Worm (Caenorhabditis elegans) whole organism, L1 larva: Measurements from ENCODE around the gene his-16.
"Not testable (repeated sequence)": the region's sequence is repeated elsewhere in the genome, so short reads cannot be mapped to it uniquely, and the experiment has no call there.

ENCODE experiments used
- ceh-63 ChIP-seq: fragments of 200-800 bp; sonication (Bioruptor generic); optimal IDR thresholded peaks from 2 replicates; lab custom pipeline; 2018; ENCODE audit warnings: mild to moderate bottlenecking, missing genetic modification characterization, missing compliant biosample characterization
- ceh-82 ChIP-seq, 3 experiments: fragments of 150-350 bp in 1 of 3; sonication (generic microtip) in 2 of 3; optimal IDR thresholded peaks; 2 replicates each; lab custom pipeline; 2014 to 2017; ENCODE audit warnings: missing biosample characterization in 3 of 3, missing genetic modification characterization in 3 of 3
- dpl-1 ChIP-seq, 3 experiments: fragments of 150-350 bp in 2 of 3; sonication (generic microtip) in 1 of 3; optimal IDR thresholded peaks; 2 replicates each; lab custom pipeline; 2014 to 2017; ENCODE audit warnings: missing biosample characterization in 3 of 3, missing genetic modification characterization in 3 of 3, missing genetic modification reagents in 3 of 3
- dsc-1 ChIP-seq: sonication (generic microtip); optimal IDR thresholded peaks from 2 replicates; lab custom pipeline; 2016; ENCODE audit warnings: mild to moderate bottlenecking, missing genetic modification characterization, missing compliant biosample characterization
- efl-1 ChIP-seq, 4 experiments: fragments of 150-350 bp; optimal IDR thresholded peaks in 3 of 4; peaks in 1 of 4; 1 replicate in 1 of 4; 2 replicates in 3 of 4; lab custom pipeline; 2014; ENCODE audit warnings: missing biosample characterization in 2 of 4, missing genetic modification characterization in 2 of 4, missing genetic modification reagents in 2 of 4
- egl-27 ChIP-seq, 2 experiments: fragments of 150-350 bp in 1 of 2; sonication (generic microtip); optimal IDR thresholded peaks; 3 replicates each; lab custom pipeline; 2017 to 2018; ENCODE audit warnings: missing biosample characterization in 2 of 2, missing genetic modification characterization in 2 of 2, missing genetic modification reagents in 2 of 2
- elt-2 ChIP-seq: sonication (generic microtip); optimal IDR thresholded peaks from 2 replicates; lab custom pipeline; 2016; ENCODE audit warnings: missing genetic modification characterization, mild to moderate bottlenecking, inconsistent platforms, missing compliant biosample characterization, missing genetic modification reagents
- ets-5 ChIP-seq: fragments of 200-800 bp; sonication (Bioruptor generic); IDR thresholded peaks from 2 replicates; pipeline ENCODE4 v1.3.6; 2022; ENCODE audit warnings: missing genetic modification characterization, missing compliant biosample characterization
- fkh-10 ChIP-seq: sonication (generic microtip); optimal IDR thresholded peaks from 2 replicates; lab custom pipeline; 2017; ENCODE audit warnings: missing biosample characterization, missing genetic modification reagents, missing genetic modification characterization
- fkh-4 ChIP-seq: sonication (generic microtip); optimal IDR thresholded peaks from 2 replicates; lab custom pipeline; 2016; ENCODE audit warnings: missing compliant biosample characterization, missing genetic modification characterization, borderline replicate concordance
- fos-1 ChIP-seq: fragments of 150-350 bp; optimal IDR thresholded peaks from 2 replicates; lab custom pipeline; 2014; ENCODE audit warnings: missing biosample characterization, missing genetic modification characterization
- hlh-17 ChIP-seq: fragments of 200-800 bp; sonication (Bioruptor generic); optimal IDR thresholded peaks from 2 replicates; lab custom pipeline; 2018; ENCODE audit warnings: missing genetic modification characterization, mild to moderate bottlenecking, missing compliant biosample characterization, moderate library complexity, borderline replicate concordance
- hlh-4 ChIP-seq: sonication (generic microtip); optimal IDR thresholded peaks from 2 replicates; lab custom pipeline; 2016; ENCODE audit warnings: mild to moderate bottlenecking, missing genetic modification characterization, missing compliant biosample characterization
- hpl-2 ChIP-seq: fragments of 150-350 bp; optimal IDR thresholded peaks from 2 replicates; lab custom pipeline; 2014; ENCODE audit warnings: missing biosample characterization, missing genetic modification reagents, missing genetic modification characterization
- jun-1 ChIP-seq: fragments of 150-350 bp; optimal IDR thresholded peaks from 2 replicates; lab custom pipeline; 2014; ENCODE audit warnings: missing biosample characterization, missing genetic modification reagents, missing genetic modification characterization
- lin-13 ChIP-seq: fragments of 150-350 bp; optimal IDR thresholded peaks from 2 replicates; lab custom pipeline; 2014; ENCODE audit warnings: missing biosample characterization, missing genetic modification reagents, missing genetic modification characterization
- lin-35 ChIP-seq, 2 experiments: fragments of 150-350 bp; optimal IDR thresholded peaks; 2 replicates each; lab custom pipeline; 2014; ENCODE audit warnings: missing biosample characterization in 2 of 2, missing genetic modification characterization in 2 of 2, missing genetic modification reagents in 2 of 2
- mdl-1 ChIP-seq, 2 experiments: fragments of 150-350 bp; optimal IDR thresholded peaks; 2 replicates each; lab custom pipeline; 2014 to 2017; ENCODE audit warnings: missing biosample characterization in 2 of 2, missing genetic modification characterization in 2 of 2, inconsistent platforms in 1 of 2
- mef-2 ChIP-seq: fragments of 150-350 bp; optimal IDR thresholded peaks from 2 replicates; lab custom pipeline; 2014; ENCODE audit warnings: missing biosample characterization, missing genetic modification characterization
- nhr-19 ChIP-seq: fragments of 200-800 bp; sonication (Bioruptor generic); conservative IDR thresholded peaks from 2 replicates; pipeline ENCODE4 v1.3.6; 2022; ENCODE audit warnings: missing genetic modification characterization, missing compliant biosample characterization
- nhr-237 ChIP-seq: fragments of 150-350 bp; optimal IDR thresholded peaks from 2 replicates; lab custom pipeline; 2014; ENCODE audit warnings: missing biosample characterization, missing genetic modification characterization
- nhr-85 ChIP-seq: sonication (generic microtip); peaks from one replicate; lab custom pipeline; 2016; ENCODE audit warnings: missing genetic modification characterization, inconsistent platforms, missing compliant biosample characterization
- nhr-90 ChIP-seq: sonication (generic microtip); optimal IDR thresholded peaks from 2 replicates; lab custom pipeline; 2016; ENCODE audit warnings: mild to moderate bottlenecking, missing genetic modification characterization, missing compliant biosample characterization; ENCODE audit not compliant: poor library complexity
- pqm-1 ChIP-seq: sonication (generic microtip); optimal IDR thresholded peaks from 3 replicates; lab custom pipeline; 2017; ENCODE audit warnings: missing biosample characterization, missing genetic modification characterization
- skn-1 ChIP-seq: fragments of 150-350 bp; optimal IDR thresholded peaks from 2 replicates; lab custom pipeline; 2014; ENCODE audit warnings: missing biosample characterization, missing genetic modification characterization
- snu-23 ChIP-seq: sonication (generic microtip); optimal IDR thresholded peaks from 2 replicates; lab custom pipeline; 2016; ENCODE audit warnings: missing genetic modification characterization, missing compliant biosample characterization
- sup-37 ChIP-seq: fragments of 200-800 bp; sonication (Bioruptor generic); optimal IDR thresholded peaks from 2 replicates; lab custom pipeline; 2018; ENCODE audit warnings: mild to moderate bottlenecking, missing genetic modification characterization, missing compliant biosample characterization
- swsn-7 ChIP-seq: sonication (generic microtip); optimal IDR thresholded peaks from 2 replicates; lab custom pipeline; 2016; ENCODE audit warnings: missing genetic modification characterization, missing compliant biosample characterization
- tbx-2 ChIP-seq: sonication (generic microtip); optimal IDR thresholded peaks from 2 replicates; lab custom pipeline; 2016; ENCODE audit warnings: missing genetic modification characterization, missing compliant biosample characterization
- unc-130 ChIP-seq: fragments of 150-350 bp; optimal IDR thresholded peaks from 2 replicates; lab custom pipeline; 2017; ENCODE audit warnings: missing biosample characterization, missing genetic modification characterization, inconsistent platforms
- unc-86 ChIP-seq: sonication (generic microtip); optimal IDR thresholded peaks from 2 replicates; lab custom pipeline; 2016; ENCODE audit warnings: missing genetic modification characterization, missing compliant biosample characterization
- ztf-4 ChIP-seq: fragments of 150-350 bp; optimal IDR thresholded peaks from 2 replicates; lab custom pipeline; 2014; ENCODE audit warnings: missing biosample characterization, missing genetic modification characterization

Gene his-16

DNA sequence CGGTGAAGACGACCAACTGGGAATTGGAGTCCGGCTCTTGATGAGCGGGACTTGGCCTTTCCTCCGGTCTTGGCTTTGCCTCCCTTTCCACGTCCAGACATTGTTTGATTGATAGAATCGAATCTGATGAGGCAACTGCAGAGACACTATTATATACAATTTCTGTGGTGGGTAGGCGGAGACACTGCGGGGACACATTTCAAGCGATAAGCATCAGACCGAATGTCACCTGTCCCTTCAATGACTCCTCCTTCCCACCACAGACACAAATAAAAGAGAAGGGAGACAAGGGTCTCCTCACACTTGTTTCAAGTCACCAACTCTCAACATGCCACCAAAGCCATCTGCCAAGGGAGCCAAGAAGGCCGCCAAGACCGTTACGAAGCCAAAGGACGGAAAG lies at the start of gene his-16:
his-16 (minus strand) TSS at position 101 of the 400 bp plus-strand sequence.
- TF ChIP-seq nhr-19 (GFP tag; lab: Robert Waterston, UW); hlh-17 (GFP tag; lab: Kevin White, UChicago); ztf-4 (tag; lab: Kevin White, UChicago): not testable (repeated sequence)
- TF ChIP-seq, all 84 proteins: peak for 0; not testable (repeated sequence) for 84

DNA sequence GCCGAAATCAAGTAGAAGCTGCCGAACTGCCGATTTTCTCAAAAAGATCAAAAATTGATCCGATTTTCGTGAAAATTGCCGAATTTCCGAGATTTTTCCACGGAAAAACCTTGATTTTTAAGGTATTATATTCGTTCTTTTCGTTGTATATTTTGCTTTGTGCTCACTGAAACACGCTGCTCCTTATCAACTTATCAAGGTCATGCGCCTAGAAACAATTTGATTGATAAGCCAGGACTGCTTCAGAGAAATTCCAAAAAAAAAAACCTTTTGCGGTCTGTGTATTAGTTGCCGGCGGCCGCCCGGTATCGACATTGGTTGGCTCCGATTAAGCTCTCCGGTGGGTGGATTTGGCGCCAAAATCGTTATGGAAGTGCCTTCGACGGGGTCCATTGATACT lies 44.5 kb upstream of the his-16 start:
- TF ChIP-seq fkh-4 (tag; lab: Kevin White, UChicago) (no peak), pqm-1 (no peak), unc-130 (tag; lab: Kevin White, UChicago) (no peak), nhr-237 (tag; lab: Kevin White, UChicago) (no peak), elt-2 (peak; percentile 28), mef-2 (tag; lab: Kevin White, UChicago) (no peak), swsn-7 (tag; lab: Kevin White, UChicago) (no peak), ceh-82 (tag; optimal IDR thresholded peaks at IDR 0.05; lab: Kevin White, UChicago) (no peak)

DNA sequence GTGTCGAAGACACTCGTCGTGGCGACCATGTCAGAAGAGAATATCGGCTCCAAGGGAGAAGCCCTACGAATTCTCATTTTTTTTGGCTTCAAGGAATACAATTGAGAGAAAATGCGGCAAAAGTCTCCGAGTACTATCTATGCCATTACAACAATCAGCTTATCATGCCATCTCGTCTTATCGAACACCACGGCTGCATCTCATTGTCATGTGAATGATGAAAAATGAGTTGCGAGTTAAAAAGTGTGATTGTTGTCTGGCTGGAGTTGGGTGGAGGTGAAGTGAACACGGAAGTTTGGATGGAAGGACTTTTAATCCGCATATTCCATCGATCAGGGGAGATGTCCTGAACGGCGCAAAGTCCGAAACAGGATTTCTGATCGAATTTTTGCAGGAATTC lies 43.0 kb upstream of the his-16 start:
- TF ChIP-seq nhr-85 (tag; lab: Kevin White, UChicago): peak; percentile 50
- TF ChIP-seq fos-1 (tag; lab: Kevin White, UChicago): no peak
- TF ChIP-seq efl-1 (optimal IDR thresholded peaks at IDR 0.05; lab: Kevin White, UChicago): no peak
- peak in 1 of 2 experiments; percentile 86 for TF ChIP-seq efl-1 (GFP tag; optimal IDR thresholded peaks at IDR 0.05 in 1 of 2; lab: Kevin White, UChicago)
- TF ChIP-seq dpl-1 (GFP tag; optimal IDR thresholded peaks at IDR 0.05; lab: Kevin White, UChicago): no peak
- TF ChIP-seq mdl-1 (tag; optimal IDR thresholded peaks at IDR 0.05; lab: Kevin White, UChicago): peak in 1 of 2 experiments; percentile 14
- peak; percentile 51 for TF ChIP-seq elt-2
- peak in 1 of 2 experiments; percentile 38 for TF ChIP-seq lin-35 (GFP tag; optimal IDR thresholded peaks at IDR 0.05; lab: Kevin White, UChicago)

DNA sequence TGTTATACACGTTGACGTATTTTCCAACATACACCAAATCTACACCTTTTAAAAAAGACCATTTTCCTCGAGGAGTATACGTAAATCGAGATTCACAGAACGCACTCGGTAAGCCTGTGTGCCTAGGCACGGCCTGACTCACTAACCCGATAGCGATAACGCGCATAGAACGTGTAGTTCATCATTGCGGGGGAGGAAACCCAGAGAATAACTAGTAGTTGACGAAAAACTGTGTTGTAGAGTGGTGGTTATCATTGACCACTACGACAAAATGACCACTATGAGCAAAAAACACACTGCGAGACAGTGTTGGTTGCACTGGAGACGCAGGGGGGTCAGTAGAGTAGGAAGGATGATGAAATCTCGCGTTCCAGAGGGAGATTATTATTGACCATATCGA lies 41.9 kb upstream of the his-16 start:
- TF ChIP-seq jun-1 (tag; lab: Kevin White, UChicago): peak; percentile 40
- TF ChIP-seq hlh-4: no peak
- TF ChIP-seq efl-1 (optimal IDR thresholded peaks at IDR 0.05; lab: Kevin White, UChicago): no peak
- peak in 1 of 2 experiments; percentile 80 for TF ChIP-seq efl-1 (GFP tag; optimal IDR thresholded peaks at IDR 0.05 in 1 of 2; lab: Kevin White, UChicago)
- TF ChIP-seq nhr-90: no peak
- TF ChIP-seq nhr-19 (GFP tag; lab: Robert Waterston, UW): no peak
- TF ChIP-seq elt-2: peak; percentile 16
- TF ChIP-seq hpl-2: no peak
- TF ChIP-seq ets-5 (GFP tag; lab: Robert Waterston, UW): no peak
- TF ChIP-seq unc-86 (tag; lab: Kevin White, UChicago): no peak

DNA sequence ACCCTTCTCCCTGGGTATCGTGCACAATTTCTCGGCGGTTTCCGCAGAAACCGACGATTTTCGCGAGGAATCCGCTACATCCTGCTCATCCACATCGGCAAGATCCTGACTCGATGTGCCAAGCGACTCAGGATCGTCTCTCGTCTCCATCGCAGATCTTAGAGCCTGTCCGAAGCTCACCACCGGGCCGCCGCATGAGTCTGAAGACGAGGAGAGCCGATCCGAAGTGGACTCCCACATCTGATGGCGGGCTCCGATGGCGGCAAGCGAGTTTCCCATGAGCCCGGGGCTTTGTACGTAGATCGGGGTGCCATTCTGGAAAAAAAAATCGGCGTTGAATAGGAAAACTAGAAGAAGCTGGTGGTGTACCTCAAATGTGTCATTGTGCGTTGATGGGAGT lies 40.4 kb upstream of the his-16 start:
- TF ChIP-seq lin-13 (GFP tag; lab: Kevin White, UChicago): no peak
- TF ChIP-seq ets-5 (GFP tag; lab: Robert Waterston, UW): no peak
- no peak for TF ChIP-seq dsc-1 (tag; lab: Kevin White, UChicago)
- TF ChIP-seq skn-1: no peak
- no peak for TF ChIP-seq unc-130 (tag; lab: Kevin White, UChicago)
- no peak for TF ChIP-seq nhr-237 (tag; lab: Kevin White, UChicago)
- TF ChIP-seq sup-37 (GFP tag; lab: Kevin White, UChicago): no peak
- TF ChIP-seq tbx-2: no peak
- no peak for TF ChIP-seq snu-23
- TF ChIP-seq nhr-85 (tag; lab: Kevin White, UChicago): peak; percentile 19
- TF ChIP-seq egl-27 (tag; optimal IDR thresholded peaks at IDR 0.05; lab: Kevin White, UChicago): no peak
- TF ChIP-seq fkh-10: no peak
- TF ChIP-seq ceh-63 (GFP tag; lab: Kevin White, UChicago): no peak
- no peak for TF ChIP-seq efl-1 (optimal IDR thresholded peaks at IDR 0.05; lab: Kevin White, UChicago)
- TF ChIP-seq efl-1 (GFP tag; optimal IDR thresholded peaks at IDR 0.05 in 1 of 2; lab: Kevin White, UChicago): peak in 1 of 2 experiments; percentile 40
